Fruit fly (Drosophila melanogaster) whole organism, embryonic: ENCODE data around the gene THADA.
A peak's percentile ranks its signal among the peaks of the same experiment; 100 is the strongest.

Experiments
- Awh ChIP-seq: fragments of 200-800 bp; sonication (Bioruptor generic); IDR thresholded peaks from 2 replicates; pipeline ENCODE4, ENCODE4 v1.3.6; 2022; ENCODE audit warnings: missing biosample characterization, missing genetic modification characterization
- BtbVII ChIP-seq: fragments of 200-800 bp; sonication (Bioruptor generic); optimal IDR thresholded peaks from 3 replicates; lab custom pipeline; 2017; ENCODE audit warnings: missing biosample characterization, mild to moderate bottlenecking, missing genetic modification characterization
- C15 ChIP-seq: fragments of 200-800 bp; sonication (Bioruptor generic); IDR thresholded peaks from 3 replicates; pipeline ENCODE4 v1.3.6; 2022; ENCODE audit warnings: missing biosample characterization, missing genetic modification characterization
- CG10321 ChIP-seq: fragments of 200-800 bp; sonication (Bioruptor generic); IDR thresholded peaks from 2 replicates; pipeline ENCODE4 v1.3.6; 2022; ENCODE audit warnings: missing biosample characterization, missing genetic modification characterization
- CG10565 ChIP-seq: fragments of 200-800 bp; sonication (Bioruptor generic); optimal IDR thresholded peaks from 3 replicates; lab custom pipeline; 2016; ENCODE audit warnings: missing biosample characterization, mild to moderate bottlenecking, missing genetic modification characterization
- CG10959 ChIP-seq: fragments of 200-800 bp; sonication (Bioruptor generic); IDR thresholded peaks from 2 replicates; pipeline ENCODE4 v1.3.6; 2022; ENCODE audit warnings: missing biosample characterization, missing genetic modification characterization
- CG11093 ChIP-seq: fragments of 200-800 bp; sonication (Bioruptor generic); IDR thresholded peaks from 3 replicates; pipeline ENCODE4 v1.3.6; 2022; ENCODE audit warnings: missing biosample characterization, missing genetic modification characterization
- CG11247 ChIP-seq: fragments of 200-800 bp; sonication (Bioruptor generic); IDR thresholded peaks from 2 replicates; pipeline ENCODE4 v1.3.6; 2022; ENCODE audit warnings: missing biosample characterization, missing genetic modification characterization
- CG11504 ChIP-seq: fragments of 200-800 bp; sonication (Bioruptor generic); optimal IDR thresholded peaks from 3 replicates; lab custom pipeline; 2019; ENCODE audit warnings: missing biosample characterization, mild to moderate bottlenecking, missing genetic modification characterization, moderate library complexity
- CG12299 ChIP-seq: fragments of 200-800 bp; sonication (Bioruptor generic); optimal IDR thresholded peaks from 2 replicates; lab custom pipeline; 2018; ENCODE audit warnings: missing biosample characterization, mild to moderate bottlenecking, missing genetic modification characterization
- CG13424 ChIP-seq: fragments of 200-800 bp; sonication (Bioruptor generic); optimal IDR thresholded peaks from 2 replicates; lab custom pipeline; 2019; ENCODE audit warnings: missing biosample characterization, mild to moderate bottlenecking, missing genetic modification characterization, moderate library complexity
- CG13775 ChIP-seq: fragments of 200-800 bp; sonication (Bioruptor generic); optimal IDR thresholded peaks from 3 replicates; lab custom pipeline; 2017; ENCODE audit warnings: missing biosample characterization, mild to moderate bottlenecking, missing genetic modification characterization
- CG14014 ChIP-seq: fragments of 200-800 bp; sonication (Bioruptor generic); IDR thresholded peaks from 2 replicates; pipeline ENCODE4 v1.3.6; 2022; ENCODE audit warnings: missing biosample characterization, missing genetic modification characterization
- CG15073 ChIP-seq: fragments of 200-800 bp; sonication (Bioruptor generic); optimal IDR thresholded peaks from 2 replicates; lab custom pipeline; 2016; ENCODE audit warnings: missing biosample characterization, missing genetic modification characterization
- CG15601 ChIP-seq: fragments of 200-800 bp; sonication (Bioruptor generic); optimal IDR thresholded peaks from 3 replicates; lab custom pipeline; 2019; ENCODE audit warnings: missing biosample characterization, mild to moderate bottlenecking, missing genetic modification characterization, moderate library complexity
- CG16863 ChIP-seq: fragments of 200-800 bp; sonication (Bioruptor generic); optimal IDR thresholded peaks from 3 replicates; lab custom pipeline; 2016; ENCODE audit warnings: missing biosample characterization, missing genetic modification characterization
- CG18011 ChIP-seq: fragments of 200-800 bp; sonication (Bioruptor generic); optimal IDR thresholded peaks from 2 replicates; lab custom pipeline; 2017; ENCODE audit warnings: missing biosample characterization, missing genetic modification characterization, mild to moderate bottlenecking, moderate library complexity, missing genotype
- CG2120 ChIP-seq: fragments of 200-800 bp; sonication (Bioruptor generic); optimal IDR thresholded peaks from 3 replicates; lab custom pipeline; 2016; ENCODE audit warnings: missing biosample characterization, missing genetic modification characterization
- CG42726 ChIP-seq: fragments of 200-800 bp; sonication (Bioruptor generic); IDR thresholded peaks from 2 replicates; pipeline ENCODE4 v1.3.6; 2022; ENCODE audit warnings: missing biosample characterization, missing genetic modification characterization; ENCODE audit not compliant: partially characterized antibody
- CG4707 ChIP-seq: fragments of 200-800 bp; sonication (Bioruptor generic); optimal IDR thresholded peaks from 2 replicates; lab custom pipeline; 2018; ENCODE audit warnings: missing biosample characterization, mild to moderate bottlenecking, missing genetic modification characterization, moderate library complexity
- CG5245 ChIP-seq: fragments of 200-800 bp; sonication (Bioruptor generic); optimal IDR thresholded peaks from 3 replicates; lab custom pipeline; 2016; ENCODE audit warnings: missing biosample characterization, missing genetic modification characterization
- CG6272 ChIP-seq: fragments of 200-800 bp; sonication (Bioruptor generic); IDR thresholded peaks from 2 replicates; pipeline ENCODE4 v1.3.6; 2022; ENCODE audit warnings: missing biosample characterization, missing genetic modification characterization
- CG7372 ChIP-seq: fragments of 200-800 bp; sonication (Bioruptor generic); IDR thresholded peaks from 2 replicates; pipeline ENCODE4 v1.3.6; 2022; ENCODE audit warnings: missing biosample characterization, missing genetic modification characterization
- CG8765 ChIP-seq: fragments of 200-800 bp; sonication (Bioruptor generic); IDR thresholded peaks from 2 replicates; pipeline ENCODE4 v1.3.6; 2022; ENCODE audit warnings: missing biosample characterization, missing genetic modification characterization
- CHES-1-like ChIP-seq: fragments of 200-800 bp; sonication (Bioruptor generic); optimal IDR thresholded peaks from 2 replicates; lab custom pipeline; 2016; ENCODE audit warnings: missing biosample characterization, missing genetic modification characterization
- Meics ChIP-seq: fragments of 200-800 bp; sonication (Bioruptor generic); optimal IDR thresholded peaks from 2 replicates; lab custom pipeline; 2017; ENCODE audit warnings: missing biosample characterization, mild to moderate bottlenecking, missing genetic modification characterization
- Scr ChIP-seq: fragments of 200-800 bp; sonication (Bioruptor generic); IDR thresholded peaks from 2 replicates; pipeline ENCODE4 v1.3.6; 2022; ENCODE audit warnings: missing biosample characterization, missing genetic modification characterization; ENCODE audit not compliant: partially characterized antibody
- Sry-δ ChIP-seq: fragments of 200-800 bp; sonication (Bioruptor generic); optimal IDR thresholded peaks from 2 replicates; lab custom pipeline; 2016; ENCODE audit warnings: missing biosample characterization, missing genetic modification characterization
- al ChIP-seq: fragments of 200-800 bp; sonication (Bioruptor generic); IDR thresholded peaks from 2 replicates; pipeline ENCODE4 v1.3.6; 2022; ENCODE audit warnings: missing biosample characterization, missing genetic modification characterization
- amos ChIP-seq: fragments of 200-800 bp; sonication (Bioruptor generic); IDR thresholded peaks from 2 replicates; pipeline ENCODE4 v1.3.6; 2022; ENCODE audit warnings: missing biosample characterization, missing genetic modification characterization; ENCODE audit not compliant: partially characterized antibody
- chm ChIP-seq: fragments of 200-800 bp; sonication (Bioruptor generic); IDR thresholded peaks from 2 replicates; pipeline ENCODE4 v1.3.6; 2022; ENCODE audit warnings: missing biosample characterization, missing genetic modification characterization
- dan ChIP-seq: fragments of 200-800 bp; sonication (Bioruptor generic); IDR thresholded peaks from 2 replicates; pipeline ENCODE4 v1.3.6; 2022; ENCODE audit warnings: missing biosample characterization, missing genetic modification characterization
- disco-r ChIP-seq: fragments of 200-800 bp; sonication (Bioruptor generic); optimal IDR thresholded peaks from 2 replicates; lab custom pipeline; 2016; ENCODE audit warnings: missing biosample characterization, missing genetic modification characterization
- eyg ChIP-seq: fragments of 200-800 bp; sonication (Bioruptor generic); optimal IDR thresholded peaks from 3 replicates; lab custom pipeline; 2016; ENCODE audit warnings: missing biosample characterization, missing genetic modification characterization
- fd102C ChIP-seq: fragments of 200-800 bp; sonication (Bioruptor generic); optimal IDR thresholded peaks from 2 replicates; lab custom pipeline; 2018; ENCODE audit warnings: missing biosample characterization, mild to moderate bottlenecking, missing genetic modification characterization, moderate library complexity
- fd96Cb ChIP-seq: fragments of 200-800 bp; sonication (Bioruptor generic); optimal IDR thresholded peaks from 2 replicates; lab custom pipeline; 2018; ENCODE audit warnings: missing biosample characterization, mild to moderate bottlenecking, missing genetic modification characterization, moderate library complexity
- gsb ChIP-seq: fragments of 200-800 bp; sonication (Bioruptor generic); IDR thresholded peaks from 2 replicates; pipeline ENCODE4 v1.3.6; 2022; ENCODE audit warnings: missing biosample characterization, missing genetic modification characterization
- gsb-n ChIP-seq: fragments of 200-800 bp; sonication (Bioruptor generic); optimal IDR thresholded peaks from 3 replicates; lab custom pipeline; 2018; ENCODE audit warnings: missing biosample characterization, mild to moderate bottlenecking, missing genetic modification characterization
- hbn ChIP-seq: fragments of 200-800 bp; sonication (Bioruptor generic); IDR thresholded peaks from 2 replicates; pipeline ENCODE4 v1.3.6; 2022; ENCODE audit warnings: missing biosample characterization, missing genetic modification characterization; ENCODE audit not compliant: partially characterized antibody
- jigr1 ChIP-seq: fragments of 200-800 bp; sonication (Bioruptor generic); IDR thresholded peaks from 3 replicates; pipeline ENCODE4 v1.3.6; 2022; ENCODE audit warnings: missing biosample characterization, missing genetic modification characterization
- kay ChIP-seq: fragments of 200-800 bp; sonication (Bioruptor generic); optimal IDR thresholded peaks from 2 replicates; lab custom pipeline; 2016; ENCODE audit warnings: missing biosample characterization, missing genetic modification characterization
- lov ChIP-seq, 2 experiments: fragments of 200-800 bp in 1 of 2; fragments of >200 bp in 1 of 2; sonication (Bioruptor generic) in 1 of 2; IDR thresholded peaks in 1 of 2; optimal IDR thresholded peaks in 1 of 2; 2 replicates in 1 of 2; 3 replicates in 1 of 2; pipeline versions ENCODE4 v1.3.6 to Lab custom; 2017 to 2022; ENCODE audit warnings: missing biosample characterization in 1 of 2, missing genetic modification characterization in 1 of 2
- nerfin-2 ChIP-seq: fragments of 200-800 bp; sonication (Bioruptor generic); IDR thresholded peaks from 2 replicates; pipeline ENCODE4 v1.3.6; 2022; ENCODE audit warnings: missing biosample characterization, missing genetic modification characterization; ENCODE audit not compliant: partially characterized antibody
- pfk ChIP-seq: fragments of 200-800 bp; sonication (Bioruptor generic); optimal IDR thresholded peaks from 2 replicates; lab custom pipeline; 2018; ENCODE audit warnings: missing biosample characterization, mild to moderate bottlenecking, missing genetic modification characterization, moderate library complexity
- psq ChIP-seq: fragments of 200-800 bp; sonication (Bioruptor generic); optimal IDR thresholded peaks from 2 replicates; lab custom pipeline; 2017; ENCODE audit warnings: missing biosample characterization, missing genetic modification characterization
- pum ChIP-seq: fragments of 200-800 bp; sonication (Bioruptor generic); optimal IDR thresholded peaks from 2 replicates; lab custom pipeline; 2016; ENCODE audit warnings: missing biosample characterization, missing genetic modification characterization
- tio ChIP-seq: fragments of 200-800 bp; sonication (Bioruptor generic); optimal IDR thresholded peaks from 2 replicates; lab custom pipeline; 2017; ENCODE audit warnings: missing biosample characterization, missing genetic modification characterization, inconsistent platforms
- ttk ChIP-seq: fragments of 200-800 bp; sonication (Bioruptor generic); IDR thresholded peaks from 2 replicates; pipeline ENCODE4 v2.1.2; 2022; ENCODE audit warnings: missing biosample characterization, missing genetic modification characterization
- z ChIP-seq: fragments of 200-800 bp; sonication (Bioruptor generic); IDR thresholded peaks from 3 replicates; pipeline ENCODE4 v1.3.6; 2022; ENCODE audit warnings: missing biosample characterization, missing genetic modification characterization

The THADA gene

DNA sequence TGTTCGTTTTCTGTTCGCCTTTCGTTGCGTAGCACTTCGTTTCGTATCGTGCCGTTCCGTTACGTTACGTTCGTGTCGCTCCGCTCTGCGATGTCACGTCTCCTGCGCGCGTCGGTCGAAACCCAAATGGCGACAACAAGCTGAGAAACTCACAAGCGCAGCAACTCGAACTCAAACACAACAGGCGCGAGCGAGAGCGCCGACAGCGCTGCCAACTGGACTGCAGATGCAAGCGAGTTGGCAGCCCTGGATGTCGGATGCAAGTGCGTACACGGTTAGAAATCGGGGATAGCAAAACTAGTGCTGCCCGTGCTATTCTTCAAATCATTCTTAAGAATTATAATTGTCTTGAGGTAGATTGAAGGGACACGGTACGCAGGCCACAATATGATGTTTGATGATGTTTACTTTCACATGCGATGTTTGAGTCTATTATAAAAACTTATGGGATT is 17.0 kb downstream of the THADA start (continued):
- TF ChIP-seq CG14014 (GFP tag; lab: Robert Waterston, UW) (peak; percentile 82), psq (peak; percentile 2), CG13424 (peak; percentile 68), CG11504 (tag; lab: Kevin White, UChicago) (peak; percentile 74), CG6272 (GFP tag; lab: Robert Waterston, UW) (peak; percentile 52), CHES-1-like (GFP tag; lab: Kevin White, UChicago) (peak; percentile 57), CG11247 (GFP tag; lab: Robert Waterston, UW) (peak; percentile 64), CG7372 (GFP tag; lab: Robert Waterston, UW) (peak; percentile 69), CG10959 (GFP tag; lab: Robert Waterston, UW) (peak; percentile 43; the same call in 1 of the 2 replicates), al (GFP tag; lab: Robert Waterston, UW) (0 out of 2 replicates have a peak, but pooled peaks have one; percentile 6), CG15601 (peak; percentile 54), CG42726 (GFP tag; lab: Robert Waterston, UW) (0 out of 2 replicates have a peak, but pooled peaks have one; percentile 50), CG12299 (tag; lab: Kevin White, UChicago) (peak; percentile 8), chm (peak; percentile 76), hbn (GFP tag; lab: Robert Waterston, UW) (peak; percentile 18; the same call in 1 of the 2 replicates), jigr1 (GFP tag; lab: Robert Waterston, UW) (no peak), CG2120 (GFP tag; lab: Kevin White, UChicago) (peak; percentile 76), eyg (GFP tag; lab: Kevin White, UChicago) (peak; percentile 40), z (no peak), CG8765 (GFP tag; lab: Robert Waterston, UW) (no peak), Scr (GFP tag; lab: Robert Waterston, UW) (peak; percentile 42; the same call in 1 of the 2 replicates), lov (optimal IDR thresholded peaks at IDR 0.05; lab: Kevin White, UChicago) (no peak), lov (GFP tag; IDR thresholded peaks at IDR 0.05; lab: Robert Waterston, UW) (peak; percentile 82), CG5245 (GFP tag; lab: Kevin White, UChicago) (peak; percentile 37), pfk (peak; percentile 19), tio (GFP tag; lab: Kevin White, UChicago) (peak; percentile 61), amos (GFP tag; lab: Robert Waterston, UW) (peak; percentile 63), CG10565 (GFP tag; lab: Kevin White, UChicago) (no peak), fd102C (GFP tag; lab: Kevin White, UChicago) (no peak), Awh (GFP tag; lab: Robert Waterston, UW) (peak; percentile 64; the same call in 1 of the 2 replicates), disco-r (GFP tag; lab: Kevin White, UChicago) (peak; percentile 66), dan (no peak), CG16863 (GFP tag; lab: Kevin White, UChicago) (peak; percentile 72), CG13775 (GFP tag; lab: Kevin White, UChicago) (peak; percentile 71), Sry-δ (GFP tag; lab: Kevin White, UChicago) (peak; percentile 38), CG10321 (GFP tag; lab: Robert Waterston, UW) (peak; percentile 48; the same call in 1 of the 2 replicates), CG15073 (GFP tag; lab: Kevin White, UChicago) (no peak), BtbVII (peak; percentile 25), CG4707 (GFP tag; lab: Kevin White, UChicago) (peak; percentile 9), Meics (GFP tag; lab: Kevin White, UChicago) (peak; percentile 63), pum (peak; percentile 75), nerfin-2 (GFP tag; lab: Robert Waterston, UW) (no peak), ttk (peak; percentile 66), CG18011 (GFP tag; lab: Kevin White, UChicago) (peak; percentile 37), fd96Cb (tag; lab: Kevin White, UChicago) (peak; percentile 61), gsb-n (tag; lab: Kevin White, UChicago) (no peak), CG11093 (GFP tag; lab: Robert Waterston, UW) (peak; percentile 60; the same call in 1 of the 3 replicates), kay (GFP tag; lab: Kevin White, UChicago) (peak; percentile 24), C15 (GFP tag; lab: Robert Waterston, UW) (0 out of 3 replicates have a peak, but pooled peaks have one; percentile 52), gsb (0 out of 2 replicates have a peak, but pooled peaks have one; percentile 39)
